Worm (Caenorhabditis elegans) whole organism, L1 larva: Measurements from ENCODE around the gene C27A2.8.

ENCODE experiments used
- C04F5.9 ChIP-seq: sonication (generic microtip); optimal IDR thresholded peaks from 2 replicates; lab custom pipeline; 2016; ENCODE audit warnings: missing genetic modification characterization, missing compliant biosample characterization
- C34B4.2 ChIP-seq: sonication (generic microtip); optimal IDR thresholded peaks from 2 replicates; lab custom pipeline; 2017; ENCODE audit warnings: mild to moderate bottlenecking, missing genetic modification characterization, missing compliant biosample characterization
- aha-1 ChIP-seq: fragments of 150-350 bp; optimal IDR thresholded peaks from 2 replicates; lab custom pipeline; 2014; ENCODE audit warnings: missing biosample characterization, missing genetic modification characterization
- alr-1 ChIP-seq: fragments of 200-800 bp; sonication (Bioruptor generic); optimal IDR thresholded peaks from 2 replicates; lab custom pipeline; 2018; ENCODE audit warnings: borderline replicate concordance, mild to moderate bottlenecking, missing genetic modification characterization, missing compliant biosample characterization
- aly-2 ChIP-seq: fragments of 150-350 bp; optimal IDR thresholded peaks from 2 replicates; lab custom pipeline; 2014; ENCODE audit warnings: missing biosample characterization, missing genetic modification characterization
- ama-1 ChIP-seq: fragments of 150-350 bp; optimal IDR thresholded peaks from 2 replicates; lab custom pipeline; 2014
- blmp-1 ChIP-seq: fragments of 150-350 bp; optimal IDR thresholded peaks from 2 replicates; lab custom pipeline; 2014; ENCODE audit warnings: missing biosample characterization, missing genetic modification characterization
- ceh-8 ChIP-seq: fragments of 200-800 bp; sonication (Bioruptor generic); optimal IDR thresholded peaks from 2 replicates; lab custom pipeline; 2018; ENCODE audit warnings: mild to moderate bottlenecking, missing genetic modification characterization, moderate library complexity, missing compliant biosample characterization
- dpl-1 ChIP-seq, 3 experiments: fragments of 150-350 bp in 2 of 3; sonication (generic microtip) in 1 of 3; optimal IDR thresholded peaks; 2 replicates each; lab custom pipeline; 2014 to 2017; ENCODE audit warnings: missing biosample characterization in 3 of 3, missing genetic modification characterization in 3 of 3, missing genetic modification reagents in 3 of 3
- efl-1 ChIP-seq, 4 experiments: fragments of 150-350 bp; optimal IDR thresholded peaks in 3 of 4; peaks in 1 of 4; 1 replicate in 1 of 4; 2 replicates in 3 of 4; lab custom pipeline; 2014; ENCODE audit warnings: missing biosample characterization in 2 of 4, missing genetic modification characterization in 2 of 4, missing genetic modification reagents in 2 of 4
- efl-3 ChIP-seq: fragments of 200-800 bp; sonication (Bioruptor generic); optimal IDR thresholded peaks from 2 replicates; lab custom pipeline; 2018; ENCODE audit warnings: mild to moderate bottlenecking, missing genetic modification characterization, missing compliant biosample characterization
- egl-27 ChIP-seq, 2 experiments: fragments of 150-350 bp in 1 of 2; sonication (generic microtip); optimal IDR thresholded peaks; 3 replicates each; lab custom pipeline; 2017 to 2018; ENCODE audit warnings: missing biosample characterization in 2 of 2, missing genetic modification characterization in 2 of 2, missing genetic modification reagents in 2 of 2
- elt-3 ChIP-seq, 6 experiments: fragments of 150-350 bp in 1 of 6; sonication (generic microtip); optimal IDR thresholded peaks; 2 replicates each; lab custom pipeline; 2017 to 2018; ENCODE audit warnings: missing biosample characterization in 6 of 6, missing genetic modification characterization in 6 of 6, inconsistent platforms in 1 of 6
- ets-5 ChIP-seq: fragments of 200-800 bp; sonication (Bioruptor generic); IDR thresholded peaks from 2 replicates; pipeline ENCODE4 v1.3.6; 2022; ENCODE audit warnings: missing genetic modification characterization, missing compliant biosample characterization
- fkh-10 ChIP-seq: sonication (generic microtip); optimal IDR thresholded peaks from 2 replicates; lab custom pipeline; 2017; ENCODE audit warnings: missing biosample characterization, missing genetic modification reagents, missing genetic modification characterization
- fkh-4 ChIP-seq: sonication (generic microtip); optimal IDR thresholded peaks from 2 replicates; lab custom pipeline; 2016; ENCODE audit warnings: missing compliant biosample characterization, missing genetic modification characterization, borderline replicate concordance
- fkh-8 ChIP-seq: sonication (generic microtip); optimal IDR thresholded peaks from 2 replicates; lab custom pipeline; 2016; ENCODE audit warnings: mild to moderate bottlenecking, missing genetic modification characterization, missing compliant biosample characterization
- hlh-4 ChIP-seq: sonication (generic microtip); optimal IDR thresholded peaks from 2 replicates; lab custom pipeline; 2016; ENCODE audit warnings: mild to moderate bottlenecking, missing genetic modification characterization, missing compliant biosample characterization
- hpl-2 ChIP-seq: fragments of 150-350 bp; optimal IDR thresholded peaks from 2 replicates; lab custom pipeline; 2014; ENCODE audit warnings: missing biosample characterization, missing genetic modification reagents, missing genetic modification characterization
- isw-1 ChIP-seq: fragments of 200-800 bp; sonication (Bioruptor generic); IDR thresholded peaks from 2 replicates; pipeline ENCODE4 v1.3.6; 2022; ENCODE audit warnings: missing genetic modification characterization, missing compliant biosample characterization
- jun-1 ChIP-seq: fragments of 150-350 bp; optimal IDR thresholded peaks from 2 replicates; lab custom pipeline; 2014; ENCODE audit warnings: missing biosample characterization, missing genetic modification reagents, missing genetic modification characterization
- lin-13 ChIP-seq: fragments of 150-350 bp; optimal IDR thresholded peaks from 2 replicates; lab custom pipeline; 2014; ENCODE audit warnings: missing biosample characterization, missing genetic modification reagents, missing genetic modification characterization
- lin-14 ChIP-seq: fragments of 200-800 bp; sonication (Bioruptor generic); optimal IDR thresholded peaks from 2 replicates; lab custom pipeline; 2018; ENCODE audit warnings: mild to moderate bottlenecking, missing genetic modification characterization, moderate library complexity, missing compliant biosample characterization
- lin-15B ChIP-seq: fragments of 150-350 bp; sonication (generic microtip); optimal IDR thresholded peaks from 3 replicates; lab custom pipeline; 2014; ENCODE audit warnings: missing biosample characterization, missing genetic modification characterization
- lin-35 ChIP-seq, 2 experiments: fragments of 150-350 bp; optimal IDR thresholded peaks; 2 replicates each; lab custom pipeline; 2014; ENCODE audit warnings: missing biosample characterization in 2 of 2, missing genetic modification characterization in 2 of 2, missing genetic modification reagents in 2 of 2
- lin-39 ChIP-seq: fragments of 150-350 bp; optimal IDR thresholded peaks from 2 replicates; lab custom pipeline; 2014; ENCODE audit warnings: missing biosample characterization, missing genetic modification reagents, missing genetic modification characterization
- lsy-2 ChIP-seq, 2 experiments: fragments of 150-350 bp; optimal IDR thresholded peaks; 2 replicates each; lab custom pipeline; 2014; ENCODE audit warnings: missing biosample characterization in 2 of 2, missing genetic modification characterization in 2 of 2
- mab-9 ChIP-seq: fragments of 200-800 bp; sonication (Bioruptor generic); IDR thresholded peaks from 2 replicates; pipeline ENCODE4 v1.3.6; 2022; ENCODE audit warnings: missing genetic modification reagents, missing genetic modification characterization, missing compliant biosample characterization
- mef-2 ChIP-seq: fragments of 150-350 bp; optimal IDR thresholded peaks from 2 replicates; lab custom pipeline; 2014; ENCODE audit warnings: missing biosample characterization, missing genetic modification characterization
- nhr-11 ChIP-seq: fragments of 150-350 bp; optimal IDR thresholded peaks from 2 replicates; lab custom pipeline; 2014; ENCODE audit warnings: missing biosample characterization, missing genetic modification characterization
- nhr-12 ChIP-seq: sonication (generic microtip); optimal IDR thresholded peaks from 2 replicates; lab custom pipeline; 2017; ENCODE audit warnings: missing biosample characterization, missing genetic modification characterization
- nhr-237 ChIP-seq: fragments of 150-350 bp; optimal IDR thresholded peaks from 2 replicates; lab custom pipeline; 2014; ENCODE audit warnings: missing biosample characterization, missing genetic modification characterization
- nhr-28 ChIP-seq: fragments of 150-350 bp; optimal IDR thresholded peaks from 2 replicates; lab custom pipeline; 2014; ENCODE audit warnings: missing biosample characterization, missing genetic modification characterization
- nhr-76 ChIP-seq: sonication (generic microtip); optimal IDR thresholded peaks from 2 replicates; lab custom pipeline; 2017; ENCODE audit warnings: missing biosample characterization, missing genetic modification characterization
- nhr-77 ChIP-seq: fragments of 150-350 bp; optimal IDR thresholded peaks from 2 replicates; lab custom pipeline; 2014; ENCODE audit warnings: missing biosample characterization, missing genetic modification characterization
- nhr-84 ChIP-seq: sonication (generic microtip); optimal IDR thresholded peaks from 2 replicates; lab custom pipeline; 2017; ENCODE audit warnings: missing biosample characterization, missing genetic modification characterization
- nhr-85 ChIP-seq: sonication (generic microtip); peaks from one replicate; lab custom pipeline; 2016; ENCODE audit warnings: missing genetic modification characterization, inconsistent platforms, missing compliant biosample characterization
- pqm-1 ChIP-seq: sonication (generic microtip); optimal IDR thresholded peaks from 3 replicates; lab custom pipeline; 2017; ENCODE audit warnings: missing biosample characterization, missing genetic modification characterization
- rnt-1 ChIP-seq: sonication (generic microtip); optimal IDR thresholded peaks from 2 replicates; lab custom pipeline; 2016; ENCODE audit warnings: mild to moderate bottlenecking, missing genetic modification characterization, moderate library complexity, missing compliant biosample characterization
- skn-1 ChIP-seq: fragments of 150-350 bp; optimal IDR thresholded peaks from 2 replicates; lab custom pipeline; 2014; ENCODE audit warnings: missing biosample characterization, missing genetic modification characterization
- snu-23 ChIP-seq: sonication (generic microtip); optimal IDR thresholded peaks from 2 replicates; lab custom pipeline; 2016; ENCODE audit warnings: missing genetic modification characterization, missing compliant biosample characterization
- sox-4 ChIP-seq: sonication (generic microtip); optimal IDR thresholded peaks from 2 replicates; lab custom pipeline; 2016; ENCODE audit warnings: missing genetic modification characterization, missing compliant biosample characterization
- unc-130 ChIP-seq: fragments of 150-350 bp; optimal IDR thresholded peaks from 2 replicates; lab custom pipeline; 2017; ENCODE audit warnings: missing biosample characterization, missing genetic modification characterization, inconsistent platforms
- unc-30 ChIP-seq: sonication (generic microtip); optimal IDR thresholded peaks from 2 replicates; lab custom pipeline; 2017; ENCODE audit warnings: missing biosample characterization, missing genetic modification characterization
- unc-62 ChIP-seq: fragments of 150-350 bp; optimal IDR thresholded peaks from 2 replicates; lab custom pipeline; 2014; ENCODE audit warnings: missing biosample characterization, missing genetic modification reagents, missing genetic modification characterization
- unc-86 ChIP-seq: sonication (generic microtip); optimal IDR thresholded peaks from 2 replicates; lab custom pipeline; 2016; ENCODE audit warnings: missing genetic modification characterization, missing compliant biosample characterization
- xbp-1 ChIP-seq: sonication (generic microtip); optimal IDR thresholded peaks from 2 replicates; lab custom pipeline; 2016; ENCODE audit warnings: missing genetic modification characterization, missing compliant biosample characterization
- zag-1 ChIP-seq: fragments of 150-350 bp; optimal IDR thresholded peaks from 2 replicates; lab custom pipeline; 2014; ENCODE audit warnings: missing biosample characterization, missing genetic modification characterization
- ztf-11 ChIP-seq, 2 experiments: sonication (generic microtip); optimal IDR thresholded peaks; 2 replicates each; lab custom pipeline; 2016 to 2017; ENCODE audit warnings: missing genetic modification characterization in 2 of 2, missing biosample characterization in 1 of 2, missing compliant biosample characterization in 1 of 2

The C27A2.8 gene

DNA sequence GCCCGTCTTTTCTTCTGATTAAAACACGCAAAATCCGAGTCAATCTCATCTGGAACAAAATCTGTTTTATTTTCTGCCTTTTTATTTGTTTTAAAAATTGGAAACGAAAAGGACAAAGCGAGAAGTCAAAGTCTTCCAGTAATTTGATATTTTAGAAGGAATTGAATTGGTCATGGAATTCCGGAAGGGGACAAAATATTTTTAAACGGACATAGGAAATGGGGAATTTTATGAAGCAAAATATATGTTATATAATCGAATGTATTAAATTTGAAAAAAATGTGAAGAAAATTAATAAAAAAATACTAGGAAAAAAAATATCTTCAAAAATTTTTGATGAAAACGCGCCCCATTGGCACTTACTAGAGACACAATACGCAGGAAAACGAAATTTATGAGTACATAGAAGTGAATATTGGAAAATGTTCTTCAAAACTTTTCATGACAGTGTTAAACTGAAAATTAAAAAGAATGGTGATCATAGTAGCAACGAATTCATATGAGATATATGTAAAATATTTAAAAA is 27.1 kb downstream of the C27A2.8 start, which contains the start of gene F33G12.7:
Gene F33G12.7 (minus strand): TSS at position 51 of the 526 bp plus-strand sequence.
- TF ChIP-seq blmp-1 (no peak), rnt-1 (tag; lab: Kevin White, UChicago) (no peak), aha-1 (tag; lab: Kevin White, UChicago) (no peak), snu-23 (GFP tag; lab: Kevin White, UChicago) (no peak), lin-35 (GFP tag; optimal IDR thresholded peaks at IDR 0.05; lab: Kevin White, UChicago) (peak in 1 of 2 experiments; percentile 50), efl-3 (GFP tag; lab: Kevin White, UChicago) (no peak), unc-86 (tag; lab: Kevin White, UChicago) (no peak), dpl-1 (GFP tag; optimal IDR thresholded peaks at IDR 0.05; lab: Kevin White, UChicago) (peak in 2 of 3 experiments; percentile 16 to 59), lin-39 (tag; lab: Kevin White, UChicago) (no peak), lsy-2 (tag; optimal IDR thresholded peaks at IDR 0.05; lab: Kevin White, UChicago) (peak in 1 of 2 experiments; percentile 43), efl-1 (optimal IDR thresholded peaks at IDR 0.05; lab: Kevin White, UChicago) (peak in 1 of 2 experiments; percentile 22), efl-1 (GFP tag; optimal IDR thresholded peaks at IDR 0.05 in 1 of 2; lab: Kevin White, UChicago) (peak; percentile 46 to 84)
- TF ChIP-seq, all 84 proteins: peak for 4

ce11 chrII:5039912-5040311 is 27.9 kb downstream of the C27A2.8 start, which contains the start of gene golg-2:
golg-2 (minus strand) TSS chrII:5040091.
- no peak for TF ChIP-seq unc-30
- TF ChIP-seq ceh-8: no peak
- TF ChIP-seq efl-1 (optimal IDR thresholded peaks at IDR 0.05; lab: Kevin White, UChicago): peak; percentile 10 to 33
- TF ChIP-seq efl-1 (GFP tag; optimal IDR thresholded peaks at IDR 0.05 in 1 of 2; lab: Kevin White, UChicago): peak; percentile 38 to 84
- peak; percentile 6 to 31 for TF ChIP-seq lsy-2 (tag; optimal IDR thresholded peaks at IDR 0.05; lab: Kevin White, UChicago)
- TF ChIP-seq aha-1 (tag; lab: Kevin White, UChicago): no peak
- TF ChIP-seq sox-4 (tag; lab: Kevin White, UChicago): no peak
- no peak for TF ChIP-seq fkh-10 (GFP tag; lab: Kevin White, UChicago)
- no peak for TF ChIP-seq snu-23 (GFP tag; lab: Kevin White, UChicago)
- TF ChIP-seq lin-35 (GFP tag; optimal IDR thresholded peaks at IDR 0.05; lab: Kevin White, UChicago): peak in 1 of 2 experiments; percentile 55
- TF ChIP-seq fkh-4 (tag; lab: Kevin White, UChicago): no peak
- no peak for TF ChIP-seq rnt-1 (tag; lab: Kevin White, UChicago)
- TF ChIP-seq xbp-1 (tag; lab: Kevin White, UChicago): no peak
- no peak for TF ChIP-seq nhr-85 (tag; lab: Kevin White, UChicago)
- no peak for TF ChIP-seq skn-1 (tag; lab: Kevin White, UChicago)
- TF ChIP-seq jun-1 (tag; lab: Kevin White, UChicago): no peak
- no peak for TF ChIP-seq fkh-8 (tag; lab: Kevin White, UChicago)
- TF ChIP-seq ama-1 (lab: Kevin White, UChicago): no peak
- peak in 1 of 3 experiments; percentile 42 for TF ChIP-seq dpl-1 (GFP tag; optimal IDR thresholded peaks at IDR 0.05; lab: Kevin White, UChicago)
- no peak for TF ChIP-seq lin-13
- no peak for TF ChIP-seq ets-5 (GFP tag; lab: Robert Waterston, UW)
- TF ChIP-seq C34B4.2 (tag; lab: Kevin White, UChicago): no peak
- TF ChIP-seq unc-86 (tag; lab: Kevin White, UChicago): no peak
- no peak for TF ChIP-seq unc-62 (GFP tag; lab: Kevin White, UChicago)
- TF ChIP-seq lin-14 (GFP tag; lab: Kevin White, UChicago): no peak
- no peak for TF ChIP-seq alr-1
- no peak for TF ChIP-seq mab-9 (GFP tag; lab: Robert Waterston, UW)
- TF ChIP-seq nhr-76 (tag; lab: Kevin White, UChicago): no peak
- TF ChIP-seq C04F5.9: no peak
- no peak for TF ChIP-seq nhr-84 (tag; lab: Kevin White, UChicago)
- TF ChIP-seq hlh-4 (tag; lab: Kevin White, UChicago): no peak
- TF ChIP-seq hpl-2 (GFP tag; lab: Kevin White, UChicago): no peak
- no peak for TF ChIP-seq pqm-1 (tag; lab: Kevin White, UChicago)
- TF ChIP-seq aly-2 (tag; lab: Kevin White, UChicago): no peak
- TF ChIP-seq egl-27 (tag; optimal IDR thresholded peaks at IDR 0.05; lab: Kevin White, UChicago): no peak
- no peak for TF ChIP-seq ztf-11 (tag; optimal IDR thresholded peaks at IDR 0.05; lab: Kevin White, UChicago)
- TF ChIP-seq blmp-1: peak; percentile 20
- no peak for TF ChIP-seq nhr-237
- no peak for TF ChIP-seq elt-3 (tag; optimal IDR thresholded peaks at IDR 0.05; lab: Kevin White, UChicago)
- no peak for TF ChIP-seq mef-2
- TF ChIP-seq nhr-12 (tag; lab: Kevin White, UChicago): no peak
- no peak for TF ChIP-seq isw-1
- TF ChIP-seq unc-130 (tag; lab: Kevin White, UChicago): no peak
- TF ChIP-seq lin-15B (tag; lab: Kevin White, UChicago): no peak
- no peak for TF ChIP-seq zag-1 (tag; lab: Kevin White, UChicago)
- TF ChIP-seq nhr-28 (tag; lab: Kevin White, UChicago): no peak
- TF ChIP-seq nhr-77 (tag; lab: Kevin White, UChicago): no peak
- TF ChIP-seq nhr-11 (tag; lab: Kevin White, UChicago): no peak
